Worm (Caenorhabditis elegans) whole organism, midembryonic: ENCODE data around the gene Y25C1A.13.

Source experiments
- T22C8.4 ChIP-seq: fragments of 200-800 bp; sonication (Bioruptor generic); IDR thresholded peaks from 2 replicates; pipeline ENCODE4 v1.3.6; 2022; ENCODE audit warnings: missing genetic modification characterization, missing compliant biosample characterization
- cog-1 ChIP-seq: sonication (generic microtip); optimal IDR thresholded peaks from 2 replicates; lab custom pipeline; 2016; ENCODE audit warnings: missing genetic modification characterization, missing compliant biosample characterization
- flt-1 ChIP-seq: fragments of 200-800 bp; sonication (Bioruptor generic); IDR thresholded peaks from 2 replicates; pipeline ENCODE4 v1.3.6; 2022; ENCODE audit warnings: missing genetic modification characterization, missing compliant biosample characterization
- klf-2 ChIP-seq: fragments of 200-800 bp; sonication (Bioruptor generic); conservative IDR thresholded peaks from 2 replicates; pipeline ENCODE4 v1.3.6; 2022; ENCODE audit warnings: missing genetic modification reagents, missing genetic modification characterization, missing compliant biosample characterization
- med-1 ChIP-seq: sonication (generic microtip); optimal IDR thresholded peaks from 2 replicates; lab custom pipeline; 2017; ENCODE audit warnings: missing genetic modification characterization, mild to moderate bottlenecking, missing compliant biosample characterization, antibody characterized with exemption, missing genetic modification reagents; ENCODE audit not compliant: insufficient read depth
- ref-1 ChIP-seq: fragments of 200-800 bp; sonication (Bioruptor generic); conservative IDR thresholded peaks from 2 replicates; pipeline ENCODE4 v1.3.6; 2022; ENCODE audit warnings: missing genetic modification reagents, missing genetic modification characterization, missing compliant biosample characterization
- tab-1 ChIP-seq: fragments of 200-800 bp; sonication (Bioruptor generic); IDR thresholded peaks from 2 replicates; pipeline ENCODE4 v1.3.6; 2022; ENCODE audit warnings: missing genetic modification characterization, missing compliant biosample characterization
- ztf-23 ChIP-seq: fragments of 200-800 bp; sonication (Bioruptor generic); IDR thresholded peaks from 2 replicates; pipeline ENCODE4 v1.3.6; 2022; ENCODE audit warnings: missing genetic modification reagents, missing genetic modification characterization, missing compliant biosample characterization
- ztf-29 ChIP-seq: fragments of 200-800 bp; sonication (Bioruptor generic); IDR thresholded peaks from 2 replicates; pipeline ENCODE4 v1.3.6; 2022; ENCODE audit warnings: missing genetic modification reagents, missing genetic modification characterization, missing compliant biosample characterization

The Y25C1A.13 gene

ce11 chrII:3113934-3114333 lies 2.9 kb upstream of the Y25C1A.13 start, which contains the start of gene clec-123:
clec-123 (plus strand) TSS chrII:3114234.
- TF ChIP-seq tab-1 (GFP tag; lab: Robert Waterston, UW): no peak
- no peak for TF ChIP-seq ztf-29
- no peak for TF ChIP-seq flt-1 (GFP tag; lab: Robert Waterston, UW)
- TF ChIP-seq ref-1 (GFP tag; lab: Robert Waterston, UW): no peak
- no peak for TF ChIP-seq cog-1
- no peak for TF ChIP-seq T22C8.4 (GFP tag; lab: Robert Waterston, UW)
- no peak for TF ChIP-seq med-1
- no peak for TF ChIP-seq klf-2
- no peak for TF ChIP-seq ztf-23 (GFP tag; lab: Robert Waterston, UW)

ce11 chrII:3113289-3113688 lies 2.2 kb upstream of the Y25C1A.13 start:
- TF ChIP-seq tab-1 (GFP tag; lab: Robert Waterston, UW): 0 out of 2 replicates have a peak, but pooled peaks have one; percentile 14
- no peak for TF ChIP-seq ztf-29

ce11 chrII:3112313-3112712 lies 1.3 kb upstream of the Y25C1A.13 start, which contains the start of gene Y25C1A.2:
Y25C1A.2 (plus strand) TSS chrII:3112613.
- TF ChIP-seq med-1 (no peak), tab-1 (GFP tag; lab: Robert Waterston, UW) (no peak), ref-1 (GFP tag; lab: Robert Waterston, UW) (no peak), flt-1 (GFP tag; lab: Robert Waterston, UW) (no peak), cog-1 (no peak)

- TF ChIP-seq flt-1 (GFP tag; lab: Robert Waterston, UW) (no peak), ref-1 (GFP tag; lab: Robert Waterston, UW) (no peak)
These were observed 948 bp downstream of the Y25C1A.13 start for ce11 chrII:3110099-3110498.

ce11 chrII:3109533-3109932 lies 1.5 kb downstream of the Y25C1A.13 start:
- no peak for TF ChIP-seq ztf-23 (GFP tag; lab: Robert Waterston, UW)
- no peak for TF ChIP-seq cog-1
- TF ChIP-seq ztf-29: no peak
- TF ChIP-seq ref-1 (GFP tag; lab: Robert Waterston, UW): no peak
- TF ChIP-seq klf-2: no peak
- TF ChIP-seq T22C8.4 (GFP tag; lab: Robert Waterston, UW): no peak
- TF ChIP-seq med-1: no peak
- TF ChIP-seq flt-1 (GFP tag; lab: Robert Waterston, UW): no peak
- no peak for TF ChIP-seq tab-1 (GFP tag; lab: Robert Waterston, UW)

- TF ChIP-seq klf-2: no peak
- no peak for TF ChIP-seq T22C8.4 (GFP tag; lab: Robert Waterston, UW)
- TF ChIP-seq ref-1 (GFP tag; lab: Robert Waterston, UW): no peak
- 0 out of 2 replicates have a peak, but pooled peaks have one; percentile 47 for TF ChIP-seq tab-1 (GFP tag; lab: Robert Waterston, UW)
- TF ChIP-seq ztf-29: no peak
These were observed 2.9 kb downstream of the Y25C1A.13 start for ce11 chrII:3108101-3108500.

- TF ChIP-seq klf-2 (no peak), tab-1 (GFP tag; lab: Robert Waterston, UW) (no peak), flt-1 (GFP tag; lab: Robert Waterston, UW) (no peak), ztf-23 (GFP tag; lab: Robert Waterston, UW) (no peak), med-1 (no peak), ztf-29 (no peak), cog-1 (no peak), ref-1 (GFP tag; lab: Robert Waterston, UW) (no peak), T22C8.4 (GFP tag; lab: Robert Waterston, UW) (no peak)
These were observed 5.3 kb downstream of the Y25C1A.13 start, which contains the start of gene clec-122 for ce11 chrII:3105765-3106164. clec-122 (plus strand) TSS chrII:3106065.

- TF ChIP-seq tab-1 (GFP tag; lab: Robert Waterston, UW) (no peak), med-1 (no peak), cog-1 (no peak), ztf-23 (GFP tag; lab: Robert Waterston, UW) (no peak), ref-1 (GFP tag; lab: Robert Waterston, UW) (no peak), ztf-29 (no peak), T22C8.4 (GFP tag; lab: Robert Waterston, UW) (no peak), klf-2 (no peak), flt-1 (GFP tag; lab: Robert Waterston, UW) (no peak)
These were observed 9.0 kb downstream of the Y25C1A.13 start, which contains the start of gene clec-121 for ce11 chrII:3102018-3102417. clec-121 (plus strand) TSS chrII:3102318.

- no peak for TF ChIP-seq ztf-29
- no peak for TF ChIP-seq klf-2
- no peak for TF ChIP-seq tab-1 (GFP tag; lab: Robert Waterston, UW)
- no peak for TF ChIP-seq ztf-23 (GFP tag; lab: Robert Waterston, UW)
- TF ChIP-seq ref-1 (GFP tag; lab: Robert Waterston, UW): no peak
These were observed 10.5 kb downstream of the Y25C1A.13 start, which contains the start of gene srg-24 for ce11 chrII:3100546-3100945. srg-24 (minus strand) TSS chrII:3100646.

- no peak for TF ChIP-seq klf-2
- no peak for TF ChIP-seq T22C8.4 (GFP tag; lab: Robert Waterston, UW)
- no peak for TF ChIP-seq cog-1
- no peak for TF ChIP-seq ztf-23 (GFP tag; lab: Robert Waterston, UW)
- no peak for TF ChIP-seq tab-1 (GFP tag; lab: Robert Waterston, UW)
- TF ChIP-seq ztf-29: no peak
- no peak for TF ChIP-seq ref-1 (GFP tag; lab: Robert Waterston, UW)
- TF ChIP-seq med-1: no peak
- no peak for TF ChIP-seq flt-1 (GFP tag; lab: Robert Waterston, UW)
These were observed 14.2 kb downstream of the Y25C1A.13 start, which contains the start of gene Y25C1A.14 for ce11 chrII:3096857-3097256. Y25C1A.14 (minus strand) TSS chrII:3096957.

ce11 chrII:3096060-3096459 lies 15.0 kb downstream of the Y25C1A.13 start, which contains the start of gene srg-23:
srg-23 (minus strand) TSS chrII:3096160.
- no peak for TF ChIP-seq cog-1
- TF ChIP-seq ztf-29: no peak
- TF ChIP-seq flt-1 (GFP tag; lab: Robert Waterston, UW): no peak
- TF ChIP-seq klf-2: no peak
- no peak for TF ChIP-seq ref-1 (GFP tag; lab: Robert Waterston, UW)
- no peak for TF ChIP-seq tab-1 (GFP tag; lab: Robert Waterston, UW)
- TF ChIP-seq ztf-23 (GFP tag; lab: Robert Waterston, UW): no peak
- TF ChIP-seq med-1: no peak
- no peak for TF ChIP-seq T22C8.4 (GFP tag; lab: Robert Waterston, UW)
